Fruit fly (Drosophila melanogaster) S2 (cell line): ENCODE results near the gene AlaRS.

Source experiments
- CG8478 ChIP-seq: fragments of >200 bp; optimal IDR thresholded peaks from 2 replicates; lab custom pipeline; 2018
- CTCF ChIP-seq, 2 experiments: fragments of >200 bp; optimal IDR thresholded peaks; 2 replicates each; lab custom pipeline; 2018

DNA sequence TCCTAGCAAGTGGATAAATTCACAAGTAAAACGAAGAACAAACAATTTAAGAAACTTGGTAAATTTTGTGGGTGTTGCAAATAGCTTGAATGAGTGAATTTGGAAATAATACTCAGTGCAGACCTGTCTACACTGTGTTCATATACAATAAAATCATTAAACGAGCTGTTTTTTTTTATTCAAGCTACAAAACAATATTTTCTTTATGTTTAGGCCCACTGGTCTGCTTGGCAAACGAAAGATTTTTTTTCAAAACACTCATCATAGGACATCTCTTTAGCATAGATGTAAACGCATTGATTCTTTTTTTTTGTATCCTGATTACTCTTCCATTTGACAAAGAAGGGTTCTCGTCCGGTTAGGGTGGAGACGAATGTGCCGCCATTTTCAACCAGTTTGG lies 10.7 kb upstream of the AlaRS start, which contains the start of gene CG42820:
- TF ChIP-seq CG8478 (no peak), CTCF (optimal IDR thresholded peaks at IDR 0.05; lab: Kevin White, UChicago) (no peak)
